Worm (Caenorhabditis elegans) whole organism, young adult: ENCODE measurements around the gene ZK1086.2.

ENCODE experiments used
- B0019.2 ChIP-seq: fragments of 200-800 bp; sonication (Bioruptor generic); conservative IDR thresholded peaks from 2 replicates; pipeline ENCODE4 v1.3.6; 2022; ENCODE audit warnings: missing genetic modification reagents, missing genetic modification characterization, missing compliant biosample characterization
- B0035.1 ChIP-seq: sonication (generic microtip); optimal IDR thresholded peaks from 2 replicates; lab custom pipeline; 2016; ENCODE audit warnings: missing genetic modification characterization, mild to moderate bottlenecking, missing compliant biosample characterization, missing genotype, missing genetic modification reagents
- B0261.1 ChIP-seq: sonication (generic microtip); optimal IDR thresholded peaks from 2 replicates; lab custom pipeline; 2016; ENCODE audit warnings: mild to moderate bottlenecking, missing genetic modification characterization, moderate library complexity, missing compliant biosample characterization
- B0336.3 ChIP-seq: fragments of 200-800 bp; sonication (Bioruptor generic); IDR thresholded peaks from 2 replicates; pipeline ENCODE4 v1.3.6; 2022; ENCODE audit warnings: missing genetic modification characterization, missing compliant biosample characterization
- F10E7.11 ChIP-seq: sonication (generic microtip); optimal IDR thresholded peaks from 2 replicates; lab custom pipeline; 2017; ENCODE audit warnings: mild to moderate bottlenecking, missing genetic modification characterization, moderate library complexity, missing compliant biosample characterization
- F22D6.2 ChIP-seq: sonication (generic microtip); optimal IDR thresholded peaks from 2 replicates; lab custom pipeline; 2016; ENCODE audit warnings: mild to moderate bottlenecking, missing genetic modification characterization, missing compliant biosample characterization
- F33H1.4 ChIP-seq: fragments of 200-800 bp; sonication (Bioruptor generic); IDR thresholded peaks from 2 replicates; pipeline ENCODE4 v1.3.6; 2022; ENCODE audit warnings: missing genetic modification reagents, missing genetic modification characterization, missing compliant biosample characterization
- F52B5.7 ChIP-seq: sonication (generic microtip); optimal IDR thresholded peaks from 2 replicates; lab custom pipeline; 2016; ENCODE audit warnings: mild to moderate bottlenecking, missing genetic modification characterization, missing compliant biosample characterization
- F57A8.1 ChIP-seq: fragments of 200-800 bp; sonication (Bioruptor generic); optimal IDR thresholded peaks from 2 replicates; lab custom pipeline; 2018; ENCODE audit warnings: mild to moderate bottlenecking, missing genetic modification characterization, moderate library complexity, missing compliant biosample characterization
- T07F8.4 ChIP-seq: sonication (generic microtip); optimal IDR thresholded peaks from 2 replicates; lab custom pipeline; 2016; ENCODE audit warnings: mild to moderate bottlenecking, missing genetic modification characterization, moderate library complexity, missing compliant biosample characterization
- Y79H2A.3 ChIP-seq: fragments of 200-800 bp; sonication (Bioruptor generic); conservative IDR thresholded peaks from 2 replicates; pipeline ENCODE4 v1.3.6; 2022; ENCODE audit warnings: missing genetic modification reagents, missing genetic modification characterization, missing compliant biosample characterization
- Y95B8A.8 ChIP-seq: fragments of 200-800 bp; sonication (Bioruptor generic); IDR thresholded peaks from 2 replicates; pipeline ENCODE4 v1.3.6; 2022; ENCODE audit warnings: missing genetic modification reagents, missing genetic modification characterization, missing compliant biosample characterization
- atf-7 ChIP-seq: sonication (generic microtip); optimal IDR thresholded peaks from 2 replicates; lab custom pipeline; 2017; ENCODE audit warnings: mild to moderate bottlenecking, missing genetic modification characterization, missing compliant biosample characterization
- athp-1 ChIP-seq: sonication (generic microtip); optimal IDR thresholded peaks from 2 replicates; lab custom pipeline; 2017; ENCODE audit warnings: mild to moderate bottlenecking, missing genetic modification characterization, missing compliant biosample characterization
- attf-6 ChIP-seq: fragments of 200-800 bp; sonication (Bioruptor generic); IDR thresholded peaks from 2 replicates; pipeline ENCODE4 v1.3.6; 2022; ENCODE audit warnings: missing genetic modification reagents, missing genetic modification characterization, missing compliant biosample characterization
- bed-1 ChIP-seq: fragments of 200-800 bp; sonication (Bioruptor generic); IDR thresholded peaks from 2 replicates; pipeline ENCODE4 v1.3.6; 2022; ENCODE audit warnings: missing genetic modification reagents, missing genetic modification characterization, missing compliant biosample characterization
- cebp-2 ChIP-seq: fragments of 200-800 bp; sonication (Bioruptor generic); IDR thresholded peaks from 2 replicates; pipeline ENCODE4 v1.3.6; 2022; ENCODE audit warnings: missing genetic modification characterization, missing compliant biosample characterization
- ceh-100 ChIP-seq: fragments of 200-800 bp; sonication (Bioruptor generic); IDR thresholded peaks from 2 replicates; pipeline ENCODE4 v1.3.6; 2022; ENCODE audit warnings: missing genetic modification reagents, missing genetic modification characterization, missing compliant biosample characterization
- ceh-40 ChIP-seq: fragments of 200-800 bp; sonication (Bioruptor generic); IDR thresholded peaks from 2 replicates; pipeline ENCODE4 v1.3.6; 2022; ENCODE audit warnings: missing genetic modification characterization, missing compliant biosample characterization
- efl-1 ChIP-seq: fragments of 150-350 bp; optimal IDR thresholded peaks from 2 replicates; lab custom pipeline; 2014; ENCODE audit warnings: missing biosample characterization, missing genetic modification reagents, missing genetic modification characterization
- ekl-4 ChIP-seq: fragments of 200-800 bp; sonication (Bioruptor generic); IDR thresholded peaks from 2 replicates; pipeline ENCODE4 v1.3.6; 2022; ENCODE audit warnings: missing genetic modification reagents, missing genetic modification characterization, missing compliant biosample characterization
- ets-4 ChIP-seq: fragments of 200-800 bp; sonication (Bioruptor generic); optimal IDR thresholded peaks from 2 replicates; lab custom pipeline; 2018; ENCODE audit warnings: mild to moderate bottlenecking, missing genetic modification characterization, missing compliant biosample characterization
- him-1 ChIP-seq: sonication (generic microtip); optimal IDR thresholded peaks from 2 replicates; lab custom pipeline; 2016; ENCODE audit warnings: missing genotype, missing genetic modification reagents, missing genetic modification characterization, missing compliant biosample characterization
- hlh-12 ChIP-seq: sonication (generic microtip); optimal IDR thresholded peaks from 2 replicates; lab custom pipeline; 2016; ENCODE audit warnings: missing genetic modification characterization, missing compliant biosample characterization
- hrde-1 ChIP-seq: sonication (generic microtip); optimal IDR thresholded peaks from 2 replicates; lab custom pipeline; 2016; ENCODE audit warnings: missing genetic modification characterization, mild to moderate bottlenecking, missing compliant biosample characterization, moderate library complexity, missing genotype, missing genetic modification reagents, borderline replicate concordance
- hsf-1 ChIP-seq: fragments of 200-800 bp; sonication (Bioruptor generic); IDR thresholded peaks from 2 replicates; pipeline ENCODE4 v1.3.6; 2022; ENCODE audit warnings: missing genetic modification reagents, missing genetic modification characterization, missing compliant biosample characterization
- lag-1 ChIP-seq: fragments of 200-800 bp; sonication (Bioruptor generic); IDR thresholded peaks from 2 replicates; pipeline ENCODE4 v1.3.6; 2022; ENCODE audit warnings: missing genetic modification reagents, missing genetic modification characterization, missing compliant biosample characterization
- let-526 ChIP-seq: fragments of 200-800 bp; sonication (Bioruptor generic); IDR thresholded peaks from 2 replicates; pipeline ENCODE4 v1.3.6; 2022; ENCODE audit warnings: missing genetic modification reagents, missing genetic modification characterization, missing compliant biosample characterization
- lin-26 ChIP-seq: fragments of 200-800 bp; sonication (Bioruptor generic); IDR thresholded peaks from 2 replicates; pipeline ENCODE4 v1.3.6; 2022; ENCODE audit warnings: missing genetic modification reagents, missing genetic modification characterization, missing compliant biosample characterization
- lin-35 ChIP-seq, 3 experiments: fragments of 150-350 bp in 2 of 3; sonication (generic microtip) in 1 of 3; optimal IDR thresholded peaks; 2 replicates each; lab custom pipeline; 2014 to 2018; ENCODE audit warnings: missing biosample characterization in 3 of 3, missing genetic modification characterization in 3 of 3, missing genetic modification reagents in 3 of 3
- lin-40 ChIP-seq: sonication (generic microtip); optimal IDR thresholded peaks from 2 replicates; lab custom pipeline; 2016; ENCODE audit warnings: missing genetic modification characterization, mild to moderate bottlenecking, missing compliant biosample characterization, missing genotype, missing genetic modification reagents
- lin-54 ChIP-seq: fragments of 200-800 bp; sonication (Bioruptor generic); optimal IDR thresholded peaks from 2 replicates; lab custom pipeline; 2018; ENCODE audit warnings: mild to moderate bottlenecking, missing genetic modification characterization, missing compliant biosample characterization
- lir-1 ChIP-seq: fragments of 200-800 bp; sonication (Bioruptor generic); conservative IDR thresholded peaks from 2 replicates; pipeline ENCODE4 v1.3.6; 2022; ENCODE audit warnings: missing genetic modification reagents, missing genetic modification characterization, missing compliant biosample characterization
- lsy-27 ChIP-seq: sonication (generic microtip); optimal IDR thresholded peaks from 2 replicates; lab custom pipeline; 2017; ENCODE audit warnings: missing genetic modification characterization, mild to moderate bottlenecking, missing compliant biosample characterization, antibody characterized with exemption, missing genotype, borderline replicate concordance; ENCODE audit not compliant: insufficient read depth
- mes-4 ChIP-seq: sonication (generic microtip); optimal IDR thresholded peaks from 2 replicates; lab custom pipeline; 2016; ENCODE audit warnings: missing genotype, missing genetic modification characterization, missing compliant biosample characterization
- nfyb-1 ChIP-seq: fragments of 200-800 bp; sonication (Bioruptor generic); IDR thresholded peaks from 2 replicates; pipeline ENCODE4 v1.3.6; 2022; ENCODE audit warnings: missing genetic modification reagents, missing genetic modification characterization, missing compliant biosample characterization
- nhr-120 ChIP-seq: fragments of 200-800 bp; sonication (Bioruptor generic); IDR thresholded peaks from 2 replicates; pipeline ENCODE4 v1.3.6; 2022; ENCODE audit warnings: missing genetic modification characterization, missing compliant biosample characterization
- nhr-179 ChIP-seq: sonication (generic microtip); optimal IDR thresholded peaks from 2 replicates; lab custom pipeline; 2016; ENCODE audit warnings: mild to moderate bottlenecking, missing genetic modification characterization, missing compliant biosample characterization
- nhr-80 ChIP-seq: sonication (generic microtip); optimal IDR thresholded peaks from 2 replicates; lab custom pipeline; 2016; ENCODE audit warnings: missing genetic modification characterization, missing compliant biosample characterization
- nhr-90 ChIP-seq: sonication (generic microtip); optimal IDR thresholded peaks from 2 replicates; lab custom pipeline; 2016; ENCODE audit warnings: missing genotype, mild to moderate bottlenecking, missing genetic modification characterization, missing compliant biosample characterization
- pha-4 ChIP-seq: fragments of 150-350 bp; sonication (generic microtip); optimal IDR thresholded peaks from 2 replicates; lab custom pipeline; 2014; ENCODE audit warnings: missing biosample characterization, missing genetic modification reagents, missing genetic modification characterization
- repo-1 ChIP-seq: sonication (generic microtip); optimal IDR thresholded peaks from 2 replicates; lab custom pipeline; 2017; ENCODE audit warnings: mild to moderate bottlenecking, missing genetic modification characterization, missing compliant biosample characterization
- snpc-1.1 ChIP-seq: sonication (generic microtip); optimal IDR thresholded peaks from 2 replicates; lab custom pipeline; 2017; ENCODE audit warnings: missing genetic modification characterization, mild to moderate bottlenecking, missing compliant biosample characterization, antibody characterized with exemption, moderate library complexity, missing genotype, missing genetic modification reagents; ENCODE audit not compliant: insufficient read depth
- tbx-9 ChIP-seq: sonication (generic microtip); optimal IDR thresholded peaks from 2 replicates; lab custom pipeline; 2016; ENCODE audit warnings: borderline replicate concordance, missing genetic modification characterization, inconsistent platforms, missing compliant biosample characterization
- unc-62 ChIP-seq: fragments of 150-350 bp; optimal IDR thresholded peaks from 2 replicates; lab custom pipeline; 2014; ENCODE audit warnings: missing biosample characterization, missing genetic modification reagents, missing genetic modification characterization

Gene ZK1086.2

ce11 chrX:13759676-13760447 lies 33.6 kb downstream of the ZK1086.2 start, which contains the start of gene cest-13 (continued):
- TF ChIP-seq F33H1.4 (no peak), lin-26 (GFP tag; lab: Robert Waterston, UW) (no peak), athp-1 (tag; lab: Kevin White, UChicago) (no peak), ceh-40 (GFP tag; lab: Robert Waterston, UW) (no peak), hsf-1 (GFP tag; lab: Robert Waterston, UW) (no peak), B0035.1 (tag; lab: Kevin White, UChicago) (no peak), B0336.3 (GFP tag; lab: Robert Waterston, UW) (no peak), nhr-120 (GFP tag; lab: Robert Waterston, UW) (no peak), F52B5.7 (no peak), B0019.2 (GFP tag; lab: Robert Waterston, UW) (no peak), hlh-12 (tag; lab: Kevin White, UChicago) (no peak), F22D6.2 (tag; lab: Kevin White, UChicago) (no peak), ekl-4 (GFP tag; lab: Robert Waterston, UW) (no peak), repo-1 (tag; lab: Kevin White, UChicago) (no peak), nhr-179 (no peak), efl-1 (GFP tag; lab: Kevin White, UChicago) (no peak), nfyb-1 (no peak), lsy-27 (tag; lab: Kevin White, UChicago) (no peak), Y95B8A.8 (GFP tag; lab: Robert Waterston, UW) (no peak), pha-4 (tag; lab: Kevin White, UChicago) (no peak)

DNA sequence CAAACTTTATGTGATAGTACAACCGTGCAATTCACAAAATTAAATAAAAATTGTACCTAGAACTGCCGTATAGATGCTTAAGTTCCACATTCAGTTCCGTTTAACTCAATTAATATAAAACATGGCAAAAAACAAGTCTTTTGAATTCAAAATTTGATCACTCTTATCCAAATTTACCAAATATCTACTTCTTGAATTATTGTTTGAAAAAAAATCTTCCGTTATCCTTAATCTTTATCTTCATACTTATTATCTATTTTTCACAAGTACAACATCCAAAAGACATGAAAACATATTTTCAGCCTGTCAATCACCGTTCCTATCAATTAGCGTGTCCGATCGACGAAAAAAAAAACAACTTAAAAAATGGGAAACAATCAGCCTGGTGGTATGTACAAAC lies 38.0 kb downstream of the ZK1086.2 start, which contains the start of gene aakb-1:
aakb-1 (plus strand) TSS at position 301 of the 400 bp plus-strand sequence.
- TF ChIP-seq ceh-100 (GFP tag; lab: Robert Waterston, UW) (no peak), tbx-9 (tag; lab: Kevin White, UChicago) (no peak), mes-4 (no peak), snpc-1.1 (tag; lab: Kevin White, UChicago) (no peak), Y79H2A.3 (GFP tag; lab: Robert Waterston, UW) (no peak), lin-54 (GFP tag; lab: Kevin White, UChicago) (no peak), lin-35 (GFP tag; optimal IDR thresholded peaks at IDR 0.05; lab: Kevin White, UChicago) (no peak), let-526 (no peak), cebp-2 (GFP tag; lab: Robert Waterston, UW) (no peak), hrde-1 (tag; lab: Kevin White, UChicago) (no peak)

- TF ChIP-seq attf-6 (GFP tag; lab: Robert Waterston, UW) (no peak), lag-1 (GFP tag; lab: Robert Waterston, UW) (0 out of 2 replicates have a peak, but pooled peaks have one; percentile 20), B0261.1 (tag; lab: Kevin White, UChicago) (no peak), lir-1 (GFP tag; lab: Robert Waterston, UW) (no peak), bed-1 (GFP tag; lab: Robert Waterston, UW) (no peak), F10E7.11 (no peak), unc-62 (GFP tag; lab: Kevin White, UChicago) (no peak), ets-4 (GFP tag; lab: Kevin White, UChicago) (no peak), cebp-2 (GFP tag; lab: Robert Waterston, UW) (no peak), F57A8.1 (GFP tag; lab: Kevin White, UChicago) (no peak), nhr-80 (no peak), hlh-12 (tag; lab: Kevin White, UChicago) (no peak), T07F8.4 (tag; lab: Kevin White, UChicago) (no peak), him-1 (no peak), lin-26 (GFP tag; lab: Robert Waterston, UW) (no peak), snpc-1.1 (tag; lab: Kevin White, UChicago) (no peak), lin-40 (tag; lab: Kevin White, UChicago) (peak; percentile 16), atf-7 (no peak), lsy-27 (tag; lab: Kevin White, UChicago) (no peak), nhr-90 (no peak)
Observed at ce11 chrX:13754498-13754897, 38.9 kb downstream of the ZK1086.2 start.
